Fruit fly (Drosophila melanogaster) whole organism, wandering third instar larva: Measurements from ENCODE around the gene Polr3I.

Experiments used
- Abd-B ChIP-seq: fragments of >200 bp; optimal IDR thresholded peaks from 2 replicates; lab custom pipeline; 2017; ENCODE audit warnings: missing biosample characterization, missing genetic modification characterization
- CG32264 ChIP-seq: fragments of 200-800 bp; sonication (Bioruptor generic); optimal IDR thresholded peaks from 2 replicates; lab custom pipeline; 2016; ENCODE audit warnings: missing biosample characterization, missing genetic modification characterization
- CG9705 ChIP-seq: fragments of 200-800 bp; sonication (Bioruptor generic); optimal IDR thresholded peaks from 2 replicates; lab custom pipeline; 2018; ENCODE audit warnings: missing biosample characterization, mild to moderate bottlenecking, missing genetic modification characterization
- CrebA ChIP-seq: fragments of 200-800 bp; sonication (Bioruptor generic); optimal IDR thresholded peaks from 2 replicates; lab custom pipeline; 2016; ENCODE audit warnings: missing biosample characterization, mild to moderate bottlenecking, missing genetic modification characterization, borderline replicate concordance
- Dfd ChIP-seq: fragments of >200 bp; optimal IDR thresholded peaks from 2 replicates; lab custom pipeline; 2017; ENCODE audit warnings: missing biosample characterization, missing genetic modification characterization
- Dif ChIP-seq: fragments of 200-275, 200-300 bp; sonication (Bioruptor generic); optimal IDR thresholded peaks from 2 replicates; lab custom pipeline; 2018; ENCODE audit warnings: missing biosample characterization, missing genetic modification characterization; ENCODE audit not compliant: partially characterized antibody
- GATAd ChIP-seq: sonication (Bioruptor generic); optimal IDR thresholded peaks from 2 replicates; lab custom pipeline; 2016; ENCODE audit warnings: missing biosample characterization, missing genetic modification characterization
- HLH106 ChIP-seq: fragments of 200-800 bp; optimal IDR thresholded peaks from 3 replicates; lab custom pipeline; 2019; ENCODE audit warnings: missing biosample characterization, mild to moderate bottlenecking, missing genetic modification characterization, moderate library complexity
- Hnf4 ChIP-seq: fragments of 200-800 bp; sonication (Bioruptor generic); optimal IDR thresholded peaks from 2 replicates; lab custom pipeline; 2016; ENCODE audit warnings: missing biosample characterization, mild to moderate bottlenecking, missing genetic modification characterization
- Hr78 ChIP-seq: fragments of >200 bp; optimal IDR thresholded peaks from 2 replicates; lab custom pipeline; 2017; ENCODE audit warnings: missing biosample characterization, missing genetic modification characterization
- Hr83 ChIP-seq: fragments of 200-300 bp; sonication (Bioruptor generic); optimal IDR thresholded peaks from 2 replicates; lab custom pipeline; 2016; ENCODE audit warnings: missing biosample characterization, mild to moderate bottlenecking, missing genetic modification characterization, moderate library complexity; ENCODE audit not compliant: poor library complexity, severe bottlenecking
- Jra ChIP-seq: sonication (Bioruptor generic); optimal IDR thresholded peaks from 2 replicates; lab custom pipeline; 2016; ENCODE audit warnings: missing biosample characterization, missing genetic modification characterization
- Mio ChIP-seq: sonication (Bioruptor generic); optimal IDR thresholded peaks from 2 replicates; lab custom pipeline; 2016; ENCODE audit warnings: missing biosample characterization, missing genetic modification characterization
- Myc ChIP-seq: fragments of >200 bp; optimal IDR thresholded peaks from 2 replicates; lab custom pipeline; 2017
- OdsH ChIP-seq: fragments of 200-800 bp; sonication (Bioruptor generic); optimal IDR thresholded peaks from 2 replicates; lab custom pipeline; 2016; ENCODE audit warnings: missing biosample characterization, mild to moderate bottlenecking, missing genetic modification characterization
- Rel ChIP-seq, 2 experiments: fragments of 200-800 bp; sonication (Bioruptor generic) in 1 of 2; optimal IDR thresholded peaks; 2 replicates in 1 of 2; 3 replicates in 1 of 2; lab custom pipeline; 2016 to 2019; ENCODE audit warnings: mild to moderate bottlenecking in 2 of 2, missing biosample characterization in 2 of 2, missing genetic modification characterization in 2 of 2, moderate library complexity in 1 of 2
- Sp1 ChIP-seq: fragments of 200-800 bp; sonication (Bioruptor generic); optimal IDR thresholded peaks from 3 replicates; lab custom pipeline; 2019; ENCODE audit warnings: missing biosample characterization, mild to moderate bottlenecking, missing genetic modification characterization, moderate library complexity
- Vsx2 ChIP-seq: fragments of 200-300, 225-300 bp; sonication (Bioruptor generic); optimal IDR thresholded peaks from 2 replicates; lab custom pipeline; 2018; ENCODE audit warnings: missing biosample characterization, missing genetic modification characterization; ENCODE audit not compliant: partially characterized antibody
- dmrt93B ChIP-seq: fragments of 200-800 bp; sonication (Bioruptor generic); optimal IDR thresholded peaks from 2 replicates; lab custom pipeline; 2018; ENCODE audit warnings: missing biosample characterization, mild to moderate bottlenecking, missing genetic modification characterization
- dsf ChIP-seq: sonication (Bioruptor generic); optimal IDR thresholded peaks from 2 replicates; lab custom pipeline; 2016; ENCODE audit warnings: missing biosample characterization, missing genetic modification characterization, borderline replicate concordance
- ey ChIP-seq: fragments of 200-800 bp; sonication (Bioruptor generic); optimal IDR thresholded peaks from 2 replicates; lab custom pipeline; 2016; ENCODE audit warnings: missing biosample characterization, missing genetic modification characterization
- foxo ChIP-seq, 2 experiments: fragments of 200-800 bp; sonication (Bioruptor generic); optimal IDR thresholded peaks; 2 replicates in 1 of 2; 3 replicates in 1 of 2; lab custom pipeline; 2016 to 2017; ENCODE audit warnings: missing biosample characterization in 2 of 2, missing genetic modification characterization in 2 of 2
- fru ChIP-seq: fragments of 200-800 bp; sonication (Bioruptor generic); optimal IDR thresholded peaks from 3 replicates; lab custom pipeline; 2016; ENCODE audit warnings: missing biosample characterization, mild to moderate bottlenecking, missing genetic modification characterization
- h ChIP-seq: fragments of 200-800 bp; sonication (Bioruptor generic); optimal IDR thresholded peaks from 3 replicates; lab custom pipeline; 2016; ENCODE audit warnings: missing biosample characterization, mild to moderate bottlenecking, missing genetic modification characterization
- jim ChIP-seq: fragments of 175-275, 200-325 bp; sonication (Bioruptor generic); optimal IDR thresholded peaks from 2 replicates; lab custom pipeline; 2016; ENCODE audit warnings: missing biosample characterization, mild to moderate bottlenecking, missing genetic modification characterization
- lola ChIP-seq: fragments of >200 bp; optimal IDR thresholded peaks from 2 replicates; lab custom pipeline; 2017; ENCODE audit warnings: missing biosample characterization, missing genetic modification characterization
- pan ChIP-seq: fragments of >200 bp; optimal IDR thresholded peaks from 2 replicates; lab custom pipeline; 2017
- psq ChIP-seq: fragments of 200-800 bp; sonication (Bioruptor generic); optimal IDR thresholded peaks from 3 replicates; lab custom pipeline; 2017; ENCODE audit warnings: missing biosample characterization, mild to moderate bottlenecking, missing genetic modification characterization, moderate library complexity
- rgr ChIP-seq: fragments of 200-800 bp; sonication (Bioruptor generic); optimal IDR thresholded peaks from 3 replicates; lab custom pipeline; 2016; ENCODE audit warnings: missing biosample characterization, mild to moderate bottlenecking, missing genetic modification characterization
- sage ChIP-seq: fragments of 200-800 bp; sonication (Bioruptor generic); optimal IDR thresholded peaks from 2 replicates; lab custom pipeline; 2016; ENCODE audit warnings: missing biosample characterization, mild to moderate bottlenecking, missing genetic modification characterization
- sv ChIP-seq: fragments of 200-800 bp; sonication (Bioruptor generic); optimal IDR thresholded peaks from 3 replicates; lab custom pipeline; 2016; ENCODE audit warnings: missing biosample characterization, missing genetic modification characterization
- tai ChIP-seq: sonication (Bioruptor generic); optimal IDR thresholded peaks from 2 replicates; lab custom pipeline; 2016; ENCODE audit warnings: missing biosample characterization, missing genetic modification characterization

The Polr3I gene

DNA sequence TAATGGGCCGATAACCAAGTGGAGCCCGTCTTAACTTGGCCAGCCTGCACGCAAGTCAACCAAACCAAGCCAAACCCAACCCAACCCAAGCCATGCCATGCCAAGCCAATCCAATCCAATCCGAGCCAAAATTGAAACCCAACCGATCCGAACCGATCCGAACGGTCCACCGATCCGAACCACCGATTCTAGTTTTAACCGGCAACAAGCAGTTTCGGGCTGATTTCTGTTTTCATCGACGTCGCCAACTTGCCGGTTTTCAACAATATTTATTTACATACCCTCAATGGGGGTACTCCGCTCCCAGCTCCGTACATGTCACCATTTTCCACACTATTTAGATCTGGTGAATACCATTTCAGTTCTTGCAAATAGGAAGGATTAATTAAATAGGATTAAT, 22.6 kb downstream of the Polr3I start:
- TF ChIP-seq Dfd (GFP tag; lab: Kevin White, UChicago), result no peak
- no peak for TF ChIP-seq Abd-B (GFP tag; lab: Kevin White, UChicago)
- TF ChIP-seq lola (GFP tag; lab: Kevin White, UChicago), result no peak
- TF ChIP-seq dmrt93B, result no peak

DNA sequence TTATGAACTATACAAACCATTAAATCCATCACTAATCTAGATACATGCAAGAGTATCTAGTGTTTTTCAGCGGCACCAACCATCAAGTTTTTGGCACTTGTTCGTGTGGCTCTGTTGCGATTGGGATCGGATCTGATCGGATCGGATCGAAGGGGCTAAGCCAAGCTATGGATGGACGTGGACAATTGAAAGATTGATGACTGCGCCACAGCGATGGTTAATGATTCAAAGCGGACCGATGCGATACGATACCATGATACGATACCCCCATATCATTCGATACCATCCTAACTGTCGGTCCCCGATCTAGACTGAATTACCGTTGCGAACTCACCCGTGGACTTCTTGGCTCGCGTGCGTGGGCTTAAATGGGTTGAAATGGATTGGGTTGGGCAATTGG, 23.3 kb downstream of the Polr3I start:
- no peak for TF ChIP-seq GATAd (GFP tag; lab: Kevin White, UChicago)
- no peak for TF ChIP-seq dsf (GFP tag; lab: Kevin White, UChicago)
- no peak for TF ChIP-seq Hnf4 (GFP tag; lab: Kevin White, UChicago)
- TF ChIP-seq Mio, result no peak
- TF ChIP-seq Dif, result no peak
- no peak for TF ChIP-seq CrebA (GFP tag; lab: Kevin White, UChicago)
- no peak for TF ChIP-seq Abd-B (GFP tag; lab: Kevin White, UChicago)
- TF ChIP-seq Sp1 (GFP tag; lab: Kevin White, UChicago), result no peak
- TF ChIP-seq lola (GFP tag; lab: Kevin White, UChicago), result no peak
- TF ChIP-seq Hr78 (GFP tag; lab: Kevin White, UChicago), result no peak
- TF ChIP-seq rgr, result no peak
- no peak for TF ChIP-seq Vsx2 (GFP tag; lab: Kevin White, UChicago)
- no peak for TF ChIP-seq CG32264
- no peak for TF ChIP-seq pan (lab: Kevin White, UChicago)
- TF ChIP-seq jim (GFP tag; lab: Kevin White, UChicago), result no peak
- TF ChIP-seq Hr83 (GFP tag; lab: Kevin White, UChicago), result no peak
- no peak for TF ChIP-seq psq (GFP tag; lab: Kevin White, UChicago)
- TF ChIP-seq Myc, result no peak
- TF ChIP-seq sage (GFP tag; lab: Kevin White, UChicago), result no peak
- TF ChIP-seq, all 38 proteins: peak for 0

DNA sequence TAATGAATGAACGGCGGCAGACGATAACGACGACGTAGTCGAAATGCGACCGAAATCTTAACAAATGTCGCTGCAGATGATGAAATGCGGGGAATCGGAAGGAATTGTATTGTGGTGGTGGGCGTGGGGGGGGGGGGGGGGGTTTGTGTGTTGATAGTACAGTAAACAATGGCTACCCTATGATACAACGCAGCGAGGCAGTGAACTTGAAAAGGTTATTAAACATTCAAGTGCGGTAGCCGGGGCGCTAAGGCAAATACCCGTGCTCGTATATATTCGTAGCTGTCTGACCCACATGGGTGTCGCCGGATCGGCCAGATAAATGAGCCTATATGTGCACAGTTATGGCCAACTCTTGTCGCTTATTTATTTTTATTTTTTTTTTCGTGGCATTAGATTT, 24.9 kb downstream of the Polr3I start:
- TF ChIP-seq CrebA (GFP tag; lab: Kevin White, UChicago), result no peak
- no peak for TF ChIP-seq Rel (GFP tag; optimal IDR thresholded peaks at IDR 0.05; lab: Kevin White, UChicago)
- TF ChIP-seq Rel (tag; optimal IDR thresholded peaks at IDR 0.05; lab: Kevin White, UChicago), result peak; percentile 44

DNA sequence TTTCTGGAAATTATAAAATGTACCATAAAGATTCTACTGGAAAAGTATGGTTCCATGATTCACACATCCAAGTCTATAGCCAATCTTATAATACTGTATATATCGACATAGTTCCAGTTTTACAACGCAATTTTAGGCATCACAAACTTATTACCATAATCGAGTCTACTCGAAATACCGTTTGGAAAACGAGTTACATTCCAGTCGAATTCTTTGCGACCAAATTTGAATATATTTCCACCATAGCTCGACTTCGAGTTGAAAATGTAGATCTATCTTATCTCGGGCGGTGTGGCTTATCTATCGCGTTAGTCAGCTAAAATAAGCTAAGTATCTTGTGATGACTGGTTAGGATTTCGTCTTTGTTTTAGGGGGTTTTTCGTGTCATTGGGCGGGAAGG, 25.5 kb downstream of the Polr3I start:
- TF ChIP-seq rgr (no peak), Rel (GFP tag; optimal IDR thresholded peaks at IDR 0.05; lab: Kevin White, UChicago) (no peak), Rel (tag; optimal IDR thresholded peaks at IDR 0.05; lab: Kevin White, UChicago) (peak; percentile 80)
- TF ChIP-seq, all 38 proteins: peak for 1

DNA sequence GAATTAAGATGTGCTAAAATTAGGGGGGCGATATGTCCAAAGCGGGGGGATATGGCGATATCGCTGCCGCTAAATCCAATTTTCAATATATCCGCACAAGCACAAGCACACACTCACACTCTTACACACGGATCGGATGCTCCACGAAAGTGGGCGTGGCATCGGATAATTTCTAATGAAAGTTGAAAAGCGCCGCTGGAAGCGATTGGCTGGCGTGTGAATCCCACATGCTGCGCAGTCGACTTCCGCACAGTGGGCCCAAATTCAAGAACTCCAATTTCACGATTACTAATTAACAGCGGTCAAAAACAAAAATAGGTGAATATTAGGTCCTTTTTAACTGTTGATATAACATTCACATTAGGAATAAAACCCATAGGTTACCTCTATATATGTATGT, 27.6 kb downstream of the Polr3I start:
- TF ChIP-seq dsf (GFP tag; lab: Kevin White, UChicago) (no peak), tai (no peak), h (GFP tag; lab: Kevin White, UChicago) (no peak), Rel (GFP tag; optimal IDR thresholded peaks at IDR 0.05; lab: Kevin White, UChicago) (no peak), Rel (tag; optimal IDR thresholded peaks at IDR 0.05; lab: Kevin White, UChicago) (peak; percentile 92)

DNA sequence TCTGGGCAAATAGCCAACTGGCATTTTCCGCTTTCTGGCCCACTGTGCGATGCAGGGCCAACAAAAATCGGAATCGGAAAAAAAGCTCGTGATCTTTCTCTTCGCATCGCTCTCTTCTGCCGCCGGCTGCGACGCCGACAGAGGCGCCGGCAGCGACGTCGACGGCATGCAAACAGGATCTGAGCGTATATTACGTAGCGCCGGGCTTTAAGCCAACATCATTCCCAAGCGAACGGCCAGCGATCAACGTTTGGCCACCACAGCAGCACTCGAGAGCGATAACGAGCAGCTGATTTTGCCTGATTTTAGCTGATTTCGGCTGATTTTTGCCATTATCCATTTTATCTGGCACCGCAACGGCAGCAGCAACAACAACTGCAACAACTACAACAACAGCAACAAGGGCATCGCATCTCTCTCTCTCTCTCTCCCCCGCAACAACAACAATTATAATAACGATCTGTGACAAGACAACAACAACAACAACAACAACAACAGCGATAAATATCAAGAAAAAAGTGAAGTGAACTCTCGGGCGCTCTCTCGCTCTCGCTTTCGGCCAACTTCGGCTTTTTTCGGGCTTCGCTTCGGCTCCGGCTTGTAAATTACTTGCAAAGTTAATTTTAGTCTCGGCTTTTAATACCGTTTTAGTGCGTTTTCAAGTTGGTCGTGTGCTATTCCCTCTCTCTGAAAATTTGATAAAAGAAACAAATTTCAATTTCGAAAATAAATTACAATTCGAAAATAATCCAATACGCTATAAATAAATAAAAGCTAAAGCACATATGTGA, 28.8 kb downstream of the Polr3I start, which contains the start of gene CG4928:
Gene CG4928 (plus strand): TSS at position 216 of the 791 bp plus-strand sequence.
- TF ChIP-seq Dif (peak; percentile 16), fru (GFP tag; lab: Kevin White, UChicago) (peak; percentile 46), ey (no peak), Rel (GFP tag; optimal IDR thresholded peaks at IDR 0.05; lab: Kevin White, UChicago) (no peak), Rel (tag; optimal IDR thresholded peaks at IDR 0.05; lab: Kevin White, UChicago) (peak; percentile 30)

DNA sequence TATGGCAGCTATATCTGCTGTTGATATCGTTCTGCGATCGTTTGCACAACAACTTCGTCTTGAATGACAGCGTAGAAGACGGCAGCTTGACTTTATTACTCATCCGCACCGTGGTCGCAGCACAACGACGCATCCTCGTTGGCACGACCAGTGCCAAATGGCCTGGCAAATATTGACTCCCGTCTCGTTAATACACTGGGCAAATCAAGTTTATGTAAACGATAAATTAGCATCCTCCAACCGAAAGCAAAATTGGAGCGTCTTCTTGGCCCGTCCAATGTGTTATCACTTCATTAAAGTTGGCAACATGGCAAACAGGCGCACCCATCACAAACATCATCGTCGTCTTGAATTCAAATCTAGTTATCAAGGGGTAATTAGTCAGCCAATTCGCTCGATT, 33.1 kb downstream of the Polr3I start:
- TF ChIP-seq h (GFP tag; lab: Kevin White, UChicago) (peak; percentile 0), Rel (GFP tag; optimal IDR thresholded peaks at IDR 0.05; lab: Kevin White, UChicago) (no peak), Rel (tag; optimal IDR thresholded peaks at IDR 0.05; lab: Kevin White, UChicago) (no peak), Hr78 (GFP tag; lab: Kevin White, UChicago) (no peak), Dfd (GFP tag; lab: Kevin White, UChicago) (no peak), OdsH (peak; percentile 12), Hnf4 (GFP tag; lab: Kevin White, UChicago) (no peak), sv (GFP tag; lab: Kevin White, UChicago) (no peak), Abd-B (GFP tag; lab: Kevin White, UChicago) (no peak), dmrt93B (no peak), CG32264 (peak; percentile 8), Jra (GFP tag; lab: Kevin White, UChicago) (no peak), pan (lab: Kevin White, UChicago) (no peak), HLH106 (no peak), foxo (GFP tag; optimal IDR thresholded peaks at IDR 0.05; lab: Kevin White, UChicago) (no peak), psq (GFP tag; lab: Kevin White, UChicago) (no peak), Hr83 (GFP tag; lab: Kevin White, UChicago) (no peak), dsf (GFP tag; lab: Kevin White, UChicago) (no peak), Myc (no peak), rgr (no peak), lola (GFP tag; lab: Kevin White, UChicago) (no peak), CG9705 (GFP tag; lab: Kevin White, UChicago) (no peak), Dif (no peak), tai (no peak)
- TF ChIP-seq, all 38 proteins: peak for 3
